Worm (Caenorhabditis elegans): Measurements from ENCODE around the gene C04E7.1.

DNA sequence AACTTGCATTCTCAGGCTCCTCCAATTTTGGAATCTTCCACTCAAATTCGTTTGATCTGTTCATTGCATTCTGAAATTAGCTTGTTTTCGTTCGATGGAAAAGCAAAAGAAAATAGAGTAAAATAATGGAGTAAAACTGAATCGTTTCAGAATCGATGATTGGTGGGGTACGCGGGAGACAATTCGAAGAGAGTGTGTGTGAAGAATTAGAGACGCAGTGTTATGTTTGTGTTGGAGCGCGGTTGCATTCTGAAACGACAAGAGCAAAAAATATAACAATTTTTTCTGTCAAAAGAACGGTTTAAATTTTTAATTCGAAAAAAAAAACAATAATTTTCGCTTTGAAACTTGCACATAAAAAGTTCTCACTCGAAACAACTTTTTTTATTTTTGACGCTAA lies 30.8 kb downstream of the C04E7.1 start, which contains the start of gene ceh-93:
- no peak for TF ChIP-seq elt-2 (tag; optimal IDR thresholded peaks at IDR 0.05)
- no peak for TF ChIP-seq ztf-11 (tag; optimal IDR thresholded peaks at IDR 0.05)
- TF ChIP-seq unc-86 (tag; optimal IDR thresholded peaks at IDR 0.05) = no peak
- TF ChIP-seq nhr-237 (tag; optimal IDR thresholded peaks at IDR 0.05) = no peak
- no peak for TF ChIP-seq elt-3 (tag; optimal IDR thresholded peaks at IDR 0.05)
